Fruit fly (Drosophila melanogaster): ENCODE results near the gene CG10365.

- TF ChIP-seq usp (GFP tag; optimal IDR thresholded peaks at IDR 0.05) = no peak
- no peak for TF ChIP-seq Myc (optimal IDR thresholded peaks at IDR 0.05)
- TF ChIP-seq pan (optimal IDR thresholded peaks at IDR 0.05) = no peak
- peak; percentile 8 for TF ChIP-seq CG9705 (GFP tag; optimal IDR thresholded peaks at IDR 0.05)
- no peak for TF ChIP-seq Sp1 (GFP tag; optimal IDR thresholded peaks at IDR 0.05)
- TF ChIP-seq h (GFP tag; optimal IDR thresholded peaks at IDR 0.05) = peak; percentile 41
- TF ChIP-seq brk (GFP tag; optimal IDR thresholded peaks at IDR 0.05) = peak; percentile 44
- TF ChIP-seq HLH106 (tag; optimal IDR thresholded peaks at IDR 0.05) = peak; percentile 39
- no peak for TF ChIP-seq Jra (GFP tag; optimal IDR thresholded peaks at IDR 0.05)
- TF ChIP-seq Vsx2 (GFP tag; optimal IDR thresholded peaks at IDR 0.05; ENCODE audit: partially characterized antibody) = peak; percentile 1
- TF ChIP-seq OdsH (GFP tag; optimal IDR thresholded peaks at IDR 0.05) = no peak
- no peak for TF ChIP-seq lola (GFP tag; optimal IDR thresholded peaks at IDR 0.05)
- no peak for TF ChIP-seq sage (GFP tag; optimal IDR thresholded peaks at IDR 0.05)
Measured at dm6 chr3R:23721936-23722335, 1.2 kb upstream of the CG10365 start.

All from whole organism, wandering third instar larva.